Worm (Caenorhabditis elegans) whole organism, L4 larva: Measurements from ENCODE around the gene B0336.12.

Source experiments
- D1046.2 ChIP-seq: fragments of 200-800 bp; sonication (Bioruptor generic); IDR thresholded peaks from 2 replicates; pipeline ENCODE4 v1.3.6; 2022; ENCODE audit warnings: missing genetic modification characterization, missing compliant biosample characterization
- F10B5.3 ChIP-seq: sonication (generic microtip); optimal IDR thresholded peaks from 2 replicates; lab custom pipeline; 2016; ENCODE audit warnings: mild to moderate bottlenecking, missing genetic modification characterization, missing compliant biosample characterization
- F49E8.2 ChIP-seq: sonication (generic microtip); optimal IDR thresholded peaks from 2 replicates; lab custom pipeline; 2016; ENCODE audit warnings: missing compliant biosample characterization, mild to moderate bottlenecking, missing genetic modification characterization, borderline replicate concordance
- aha-1 ChIP-seq: fragments of 150-350 bp; peaks from one replicate; lab custom pipeline; 2014; ENCODE audit warnings: missing biosample characterization, missing genetic modification characterization
- ceh-20 ChIP-seq: fragments of 200-800 bp; sonication (Bioruptor generic); IDR thresholded peaks from 2 replicates; pipeline ENCODE4 v1.3.6; 2022; ENCODE audit warnings: missing genetic modification reagents, missing genetic modification characterization, missing compliant biosample characterization
- ceh-44 ChIP-seq: fragments of 200-800 bp; sonication (Bioruptor generic); IDR thresholded peaks from 2 replicates; pipeline ENCODE4 v1.3.6; 2022; ENCODE audit warnings: missing genetic modification reagents, missing genetic modification characterization, missing compliant biosample characterization
- ceh-62 ChIP-seq: sonication (generic microtip); optimal IDR thresholded peaks from 2 replicates; lab custom pipeline; 2017; ENCODE audit warnings: missing biosample characterization, missing genetic modification characterization
- ceh-82 ChIP-seq: sonication (generic microtip); optimal IDR thresholded peaks from 2 replicates; lab custom pipeline; 2017; ENCODE audit warnings: missing biosample characterization, missing genetic modification characterization
- ctbp-1 ChIP-seq: fragments of 200-800 bp; sonication (Bioruptor generic); IDR thresholded peaks from 2 replicates; pipeline ENCODE4 v1.3.6; 2022; ENCODE audit warnings: missing genetic modification reagents, missing genetic modification characterization, missing compliant biosample characterization
- daf-16 ChIP-seq, 3 experiments: sonication (generic microtip); optimal IDR thresholded peaks; 2 replicates each; lab custom pipeline; 2016 to 2017; ENCODE audit warnings: missing genetic modification characterization in 3 of 3, missing genetic modification reagents in 3 of 3, mild to moderate bottlenecking in 2 of 3, missing compliant biosample characterization in 2 of 3, missing biosample characterization in 1 of 3, moderate library complexity in 1 of 3
- dmd-8 ChIP-seq: fragments of 200-800 bp; sonication (Bioruptor generic); IDR thresholded peaks from 2 replicates; pipeline ENCODE4 v1.3.6; 2022; ENCODE audit warnings: missing genetic modification characterization, missing compliant biosample characterization
- dve-1 ChIP-seq: sonication (generic microtip); optimal IDR thresholded peaks from 2 replicates; lab custom pipeline; 2017; ENCODE audit warnings: antibody characterized with exemption, mild to moderate bottlenecking, missing genetic modification characterization, missing compliant biosample characterization; ENCODE audit not compliant: insufficient read depth
- fkh-10 ChIP-seq: fragments of 150-350 bp; optimal IDR thresholded peaks from 2 replicates; lab custom pipeline; 2014; ENCODE audit warnings: missing biosample characterization, missing genetic modification reagents, missing genetic modification characterization
- hlh-11 ChIP-seq: fragments of 200-800 bp; sonication (Bioruptor generic); optimal IDR thresholded peaks from 2 replicates; lab custom pipeline; 2018; ENCODE audit warnings: mild to moderate bottlenecking, missing genetic modification characterization, missing compliant biosample characterization
- hlh-30 ChIP-seq: sonication (generic microtip); optimal IDR thresholded peaks from 2 replicates; lab custom pipeline; 2017; ENCODE audit warnings: antibody characterized with exemption, mild to moderate bottlenecking, missing genetic modification characterization, missing compliant biosample characterization; ENCODE audit not compliant: insufficient read depth
- hmg-1.1 ChIP-seq: fragments of 200-800 bp; sonication (Bioruptor generic); IDR thresholded peaks from 2 replicates; pipeline ENCODE4 v1.3.6; 2022; ENCODE audit warnings: missing genetic modification reagents, missing genetic modification characterization, missing compliant biosample characterization
- lim-7 ChIP-seq: fragments of 200-800 bp; sonication (Bioruptor generic); IDR thresholded peaks from 2 replicates; pipeline ENCODE4 v1.3.6; 2022; ENCODE audit warnings: missing genetic modification characterization, missing compliant biosample characterization
- lsy-2 ChIP-seq, 2 experiments: fragments of 150-350 bp in 1 of 2; sonication (generic microtip) in 1 of 2; optimal IDR thresholded peaks; 2 replicates each; lab custom pipeline; 2014 to 2017; ENCODE audit warnings: missing biosample characterization in 2 of 2, missing genetic modification characterization in 2 of 2
- madf-9 ChIP-seq: fragments of 200-800 bp; sonication (Bioruptor generic); conservative IDR thresholded peaks from 2 replicates; pipeline ENCODE4 v1.3.6; 2022; ENCODE audit warnings: missing genetic modification reagents, missing genetic modification characterization, missing compliant biosample characterization
- mep-1 ChIP-seq: fragments of 150-350 bp; sonication (generic microtip); optimal IDR thresholded peaks from 3 replicates; lab custom pipeline; 2014; ENCODE audit warnings: missing biosample characterization, missing genetic modification characterization
- mes-2 ChIP-seq: sonication (generic microtip); optimal IDR thresholded peaks from 2 replicates; lab custom pipeline; 2016; ENCODE audit warnings: missing genotype, mild to moderate bottlenecking, missing genetic modification characterization, missing compliant biosample characterization; ENCODE audit not compliant: poor library complexity, severe bottlenecking
- mxl-2 ChIP-seq: fragments of 200-800 bp; sonication (Bioruptor generic); conservative IDR thresholded peaks from 2 replicates; pipeline ENCODE4 v1.3.6; 2022; ENCODE audit warnings: missing genetic modification reagents, missing genetic modification characterization, missing compliant biosample characterization
- nhr-28 ChIP-seq: fragments of 150-350 bp; optimal IDR thresholded peaks from 2 replicates; lab custom pipeline; 2014; ENCODE audit warnings: missing biosample characterization, missing genetic modification characterization
- nhr-77 ChIP-seq: fragments of 150-350 bp; optimal IDR thresholded peaks from 2 replicates; lab custom pipeline; 2014; ENCODE audit warnings: missing biosample characterization, missing genetic modification characterization
- pha-4 ChIP-seq, 2 experiments: fragments of 150-350 bp in 1 of 2; fragments of 200-800 bp in 1 of 2; sonication (Bioruptor generic) in 1 of 2; IDR thresholded peaks in 1 of 2; optimal IDR thresholded peaks in 1 of 2; 2 replicates each; pipeline versions ENCODE4 v1.3.6 to Lab custom; 2014 to 2022; ENCODE audit warnings: missing genetic modification characterization in 2 of 2, missing genetic modification reagents in 2 of 2, missing biosample characterization in 1 of 2, missing compliant biosample characterization in 1 of 2
- rbr-2 ChIP-seq: sonication (generic microtip); optimal IDR thresholded peaks from 2 replicates; lab custom pipeline; 2016; ENCODE audit warnings: missing genotype, missing genetic modification characterization, missing compliant biosample characterization
- set-16 ChIP-seq: fragments of 200-800 bp; sonication (Bioruptor generic); IDR thresholded peaks from 2 replicates; pipeline ENCODE4 v1.3.6; 2022; ENCODE audit warnings: missing genetic modification reagents, missing genetic modification characterization, missing compliant biosample characterization
- tag-97 ChIP-seq: fragments of 200-800 bp; sonication (Bioruptor generic); IDR thresholded peaks from 2 replicates; pipeline ENCODE4 v1.3.6; 2022; ENCODE audit warnings: missing genetic modification characterization, missing compliant biosample characterization
- tra-1 ChIP-seq: fragments of 200-800 bp; sonication (Bioruptor generic); IDR thresholded peaks from 2 replicates; pipeline ENCODE4 v1.3.6; 2022; ENCODE audit warnings: missing genetic modification reagents, missing genetic modification characterization, missing compliant biosample characterization
- unc-62 ChIP-seq, 3 experiments: fragments of 150-350 bp in 1 of 3; sonication (generic microtip); optimal IDR thresholded peaks in 2 of 3; peaks in 1 of 3; 1 replicate in 1 of 3; 2 replicates in 2 of 3; lab custom pipeline; 2014 to 2017; ENCODE audit warnings: missing biosample characterization in 3 of 3, missing genetic modification characterization in 3 of 3, missing genetic modification reagents in 3 of 3, missing genotype in 1 of 3
- vab-7 ChIP-seq: fragments of 200-800 bp; sonication (Bioruptor generic); IDR thresholded peaks from 2 replicates; pipeline ENCODE4 v1.3.6; 2022; ENCODE audit warnings: missing genetic modification reagents, missing genetic modification characterization, missing compliant biosample characterization
- zfp-2 ChIP-seq: sonication (generic microtip); optimal IDR thresholded peaks from 2 replicates; lab custom pipeline; 2016; ENCODE audit warnings: mild to moderate bottlenecking, missing genetic modification characterization, missing compliant biosample characterization

The B0336.12 gene

ce11 chrIII:5675384-5675984, 34.5 kb downstream of the B0336.12 start:
- TF ChIP-seq aha-1 (tag; lab: Kevin White, UChicago): peak; percentile 52
- TF ChIP-seq set-16 (GFP tag; lab: Robert Waterston, UW): peak; percentile 92
- 0 out of 2 replicates have a peak, but pooled peaks have one; percentile 6 for TF ChIP-seq D1046.2
- TF ChIP-seq unc-62 (GFP tag; optimal IDR thresholded peaks at IDR 0.05 in 1 of 2; lab: Kevin White, UChicago): no peak
- no peak for TF ChIP-seq unc-62 (tag; optimal IDR thresholded peaks at IDR 0.05; lab: Kevin White, UChicago)
- TF ChIP-seq, all 104 proteins: peak for 3

ce11 chrIII:5674196-5674595, 35.7 kb downstream of the B0336.12 start:
- TF ChIP-seq ceh-82 (tag; lab: Kevin White, UChicago) (no peak), aha-1 (tag; lab: Kevin White, UChicago) (peak; percentile 61), ctbp-1 (GFP tag; lab: Robert Waterston, UW) (no peak), zfp-2 (tag; lab: Kevin White, UChicago) (no peak)
- TF ChIP-seq, all 104 proteins: peak for 1

- TF ChIP-seq rbr-2 (peak; percentile 8), fkh-10 (GFP tag; lab: Kevin White, UChicago) (no peak), hlh-11 (tag; lab: Kevin White, UChicago) (peak; percentile 15), tra-1 (no peak), dve-1 (tag; lab: Kevin White, UChicago) (no peak), nhr-28 (tag; lab: Kevin White, UChicago) (peak; percentile 21), mep-1 (tag; lab: Kevin White, UChicago) (peak; percentile 28), F10B5.3 (tag; lab: Kevin White, UChicago) (no peak), daf-16 (GFP tag; optimal IDR thresholded peaks at IDR 0.05; lab: Kevin White, UChicago) (no peak), daf-16 (tag; optimal IDR thresholded peaks at IDR 0.05; lab: Kevin White, UChicago) (peak; percentile 19), mes-2 (peak; percentile 6), pha-4 (GFP tag; IDR thresholded peaks at IDR 0.05; lab: Robert Waterston, UW) (no peak), pha-4 (tag; optimal IDR thresholded peaks at IDR 0.05; lab: Kevin White, UChicago) (peak; percentile 31), lsy-2 (tag; optimal IDR thresholded peaks at IDR 0.05; lab: Kevin White, UChicago) (peak in 1 of 2 experiments; percentile 38)
Observed at ce11 chrIII:5667952-5668489, 41.9 kb downstream of the B0336.12 start.

- TF ChIP-seq hmg-1.1 (GFP tag; lab: Robert Waterston, UW) (no peak), madf-9 (GFP tag; lab: Robert Waterston, UW) (no peak), ceh-82 (tag; lab: Kevin White, UChicago) (no peak), mep-1 (tag; lab: Kevin White, UChicago) (no peak), tag-97 (GFP tag; lab: Robert Waterston, UW) (no peak), F49E8.2 (no peak), hlh-30 (no peak), ceh-20 (no peak), zfp-2 (tag; lab: Kevin White, UChicago) (no peak), lim-7 (no peak), nhr-77 (no peak), mxl-2 (GFP tag; lab: Robert Waterston, UW) (no peak), ceh-44 (GFP tag; lab: Robert Waterston, UW) (no peak), aha-1 (tag; lab: Kevin White, UChicago) (no peak), lsy-2 (tag; optimal IDR thresholded peaks at IDR 0.05; lab: Kevin White, UChicago) (no peak), dmd-8 (GFP tag; lab: Robert Waterston, UW) (no peak), vab-7 (GFP tag; lab: Robert Waterston, UW) (no peak), ceh-62 (no peak), hlh-11 (tag; lab: Kevin White, UChicago) (no peak)
Observed at ce11 chrIII:5665710-5666109, 44.2 kb downstream of the B0336.12 start.
